Worm (Caenorhabditis elegans) whole organism, mixed stage, embryonic: Measurements from ENCODE around the gene C55C3.6.

Source experiments
- bed-3 ChIP-seq: fragments of 200-800 bp; sonication (Bioruptor generic); optimal IDR thresholded peaks from 3 replicates; lab custom pipeline; 2018; ENCODE audit warnings: mild to moderate bottlenecking, missing genetic modification characterization, moderate library complexity, missing compliant biosample characterization
- blmp-1 ChIP-seq: fragments of 150-350 bp; optimal IDR thresholded peaks from 2 replicates; lab custom pipeline; 2014; ENCODE audit warnings: missing biosample characterization, missing genetic modification characterization
- ceh-39 ChIP-seq: fragments of 150-350 bp; optimal IDR thresholded peaks from 2 replicates; lab custom pipeline; 2014; ENCODE audit warnings: missing biosample characterization, missing genetic modification characterization
- ceh-43 ChIP-seq: fragments of 200-800 bp; sonication (Bioruptor generic); optimal IDR thresholded peaks from 2 replicates; lab custom pipeline; 2018; ENCODE audit warnings: mild to moderate bottlenecking, missing genetic modification characterization, moderate library complexity, missing compliant biosample characterization
- ceh-83 ChIP-seq: fragments of 200-800 bp; sonication (Bioruptor generic); optimal IDR thresholded peaks from 2 replicates; lab custom pipeline; 2018; ENCODE audit warnings: mild to moderate bottlenecking, missing genetic modification characterization, missing compliant biosample characterization
- ces-1 ChIP-seq: fragments of 150-350 bp; optimal IDR thresholded peaks from 2 replicates; lab custom pipeline; 2014; ENCODE audit warnings: missing biosample characterization, missing genetic modification reagents, missing genetic modification characterization
- cnd-1 ChIP-seq: fragments of 200-800 bp; sonication (Bioruptor generic); optimal IDR thresholded peaks from 2 replicates; lab custom pipeline; 2018; ENCODE audit warnings: mild to moderate bottlenecking, missing genetic modification characterization, missing compliant biosample characterization
- elt-1 ChIP-seq: sonication (generic microtip); optimal IDR thresholded peaks from 2 replicates; lab custom pipeline; 2017; ENCODE audit warnings: missing genetic modification characterization, mild to moderate bottlenecking, missing compliant biosample characterization, antibody characterized with exemption, moderate library complexity, borderline replicate concordance; ENCODE audit not compliant: insufficient read depth
- flh-1 ChIP-seq: fragments of 200-800 bp; sonication (Bioruptor generic); optimal IDR thresholded peaks from 2 replicates; lab custom pipeline; 2018; ENCODE audit warnings: mild to moderate bottlenecking, missing genetic modification characterization, moderate library complexity, missing compliant biosample characterization
- ham-2 ChIP-seq: fragments of 200-800 bp; sonication (Bioruptor generic); optimal IDR thresholded peaks from 2 replicates; lab custom pipeline; 2018; ENCODE audit warnings: mild to moderate bottlenecking, missing genetic modification characterization, missing compliant biosample characterization
- hlh-1 ChIP-seq: fragments of 150-350 bp; optimal IDR thresholded peaks from 2 replicates; lab custom pipeline; 2014; ENCODE audit warnings: missing biosample characterization, missing genetic modification reagents, missing genetic modification characterization
- lin-13 ChIP-seq: fragments of 150-350 bp; optimal IDR thresholded peaks from 2 replicates; lab custom pipeline; 2014; ENCODE audit warnings: missing biosample characterization, missing genetic modification characterization
- lin-32 ChIP-seq: fragments of 200-800 bp; sonication (Bioruptor generic); optimal IDR thresholded peaks from 2 replicates; lab custom pipeline; 2018; ENCODE audit warnings: mild to moderate bottlenecking, missing genetic modification characterization, missing compliant biosample characterization
- lsy-2 ChIP-seq: fragments of 150-350 bp; optimal IDR thresholded peaks from 2 replicates; lab custom pipeline; 2014; ENCODE audit warnings: missing biosample characterization, missing genetic modification characterization
- mab-5 ChIP-seq: fragments of 150-350 bp; optimal IDR thresholded peaks from 2 replicates; lab custom pipeline; 2014; ENCODE audit warnings: missing biosample characterization, missing genetic modification characterization
- mep-1 ChIP-seq: fragments of 150-350 bp; optimal IDR thresholded peaks from 2 replicates; lab custom pipeline; 2017; ENCODE audit warnings: missing biosample characterization, missing genetic modification reagents, missing genetic modification characterization, inconsistent platforms
- mls-2 ChIP-seq: sonication (generic microtip); optimal IDR thresholded peaks from 2 replicates; lab custom pipeline; 2016; ENCODE audit warnings: mild to moderate bottlenecking, missing genetic modification characterization, moderate library complexity, missing compliant biosample characterization
- nhr-2 ChIP-seq: fragments of 150-350 bp; optimal IDR thresholded peaks from 2 replicates; lab custom pipeline; 2014; ENCODE audit warnings: missing biosample characterization, missing genetic modification characterization
- nhr-237 ChIP-seq: fragments of 150-350 bp; optimal IDR thresholded peaks from 2 replicates; lab custom pipeline; 2014; ENCODE audit warnings: missing biosample characterization, missing genetic modification characterization
- nhr-28 ChIP-seq: fragments of 150-350 bp; optimal IDR thresholded peaks from 2 replicates; lab custom pipeline; 2014; ENCODE audit warnings: missing biosample characterization, missing genetic modification characterization
- nhr-76 ChIP-seq: sonication (generic microtip); optimal IDR thresholded peaks from 2 replicates; lab custom pipeline; 2017; ENCODE audit warnings: missing biosample characterization, missing genetic modification characterization
- pha-4 ChIP-seq: fragments of 150-350 bp; optimal IDR thresholded peaks from 2 replicates; lab custom pipeline; 2018; ENCODE audit warnings: missing biosample characterization, missing genetic modification reagents, missing genetic modification characterization
- sem-2 ChIP-seq: fragments of 200-800 bp; sonication (Bioruptor generic); optimal IDR thresholded peaks from 2 replicates; lab custom pipeline; 2018; ENCODE audit warnings: mild to moderate bottlenecking, missing genetic modification characterization, missing compliant biosample characterization
- snpc-4 ChIP-seq: fragments of 150-350 bp; optimal IDR thresholded peaks from 2 replicates; lab custom pipeline; 2014; ENCODE audit warnings: missing biosample characterization, missing genetic modification characterization
- sptf-1 ChIP-seq: sonication (generic microtip); optimal IDR thresholded peaks from 2 replicates; lab custom pipeline; 2017; ENCODE audit warnings: mild to moderate bottlenecking, missing genetic modification characterization, moderate library complexity, missing compliant biosample characterization
- tbx-8 ChIP-seq: fragments of 200-800 bp; sonication (Bioruptor generic); optimal IDR thresholded peaks from 2 replicates; lab custom pipeline; 2018; ENCODE audit warnings: mild to moderate bottlenecking, missing genetic modification characterization, moderate library complexity, missing compliant biosample characterization
- unc-120 ChIP-seq: sonication (generic microtip); optimal IDR thresholded peaks from 2 replicates; lab custom pipeline; 2017; ENCODE audit warnings: missing genetic modification characterization, missing compliant biosample characterization; ENCODE audit not compliant: poor library complexity, severe bottlenecking
- unc-39 ChIP-seq: fragments of 150-350 bp; optimal IDR thresholded peaks from 2 replicates; lab custom pipeline; 2014; ENCODE audit warnings: missing biosample characterization, missing genetic modification characterization
- unc-62 ChIP-seq: fragments of 150-350 bp; optimal IDR thresholded peaks from 2 replicates; lab custom pipeline; 2014; ENCODE audit warnings: missing biosample characterization, missing genetic modification reagents, missing genetic modification characterization
- zip-8 ChIP-seq: fragments of 150-350 bp; optimal IDR thresholded peaks from 2 replicates; lab custom pipeline; 2014; ENCODE audit warnings: missing biosample characterization, missing genetic modification characterization
- ztf-11 ChIP-seq: fragments of 150-350 bp; optimal IDR thresholded peaks from 2 replicates; lab custom pipeline; 2014; ENCODE audit warnings: missing biosample characterization, missing genetic modification characterization

C55C3.6 gene

DNA sequence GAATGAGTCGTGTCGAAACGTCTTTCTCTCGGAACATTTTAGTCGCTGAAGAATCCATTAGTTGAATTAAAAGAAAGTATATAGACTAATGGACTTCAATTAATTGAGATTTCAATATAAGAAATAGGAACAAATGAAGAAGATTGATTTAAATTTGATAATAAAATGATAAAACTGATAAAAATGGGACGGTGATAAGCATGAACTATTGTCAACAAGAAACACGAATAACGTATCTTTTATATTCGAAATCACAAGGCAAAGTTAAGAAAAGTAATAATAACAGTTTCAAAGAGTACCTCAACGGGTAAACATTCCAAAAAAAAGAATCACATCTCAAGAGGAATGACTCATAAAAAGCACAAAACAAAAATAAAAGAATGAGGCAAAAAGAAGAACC is 13.5 kb upstream of the C55C3.6 start, which contains the start of gene T19E7.6:
T19E7.6 (minus strand) TSS at position 45 of the 400 bp plus-strand sequence.
- no peak for TF ChIP-seq mep-1
- no peak for TF ChIP-seq nhr-237 (tag; lab: Kevin White, UChicago)
- no peak for TF ChIP-seq lin-32 (GFP tag; lab: Kevin White, UChicago)
- TF ChIP-seq ceh-83 (GFP tag; lab: Kevin White, UChicago) = no peak
- no peak for TF ChIP-seq ceh-39 (tag; lab: Kevin White, UChicago)
- no peak for TF ChIP-seq cnd-1 (tag; lab: Kevin White, UChicago)
- TF ChIP-seq mab-5 (tag; lab: Kevin White, UChicago) = no peak
- TF ChIP-seq hlh-1 (tag; lab: Kevin White, UChicago) = no peak
- no peak for TF ChIP-seq sptf-1 (tag; lab: Kevin White, UChicago)
- no peak for TF ChIP-seq ceh-43
- no peak for TF ChIP-seq snpc-4
- TF ChIP-seq blmp-1 (tag; lab: Kevin White, UChicago) = no peak
- no peak for TF ChIP-seq unc-120 (tag; lab: Kevin White, UChicago)
- TF ChIP-seq zip-8 (tag; lab: Kevin White, UChicago) = no peak
- no peak for TF ChIP-seq mls-2
- no peak for TF ChIP-seq nhr-28 (tag; lab: Kevin White, UChicago)
- TF ChIP-seq lsy-2 (tag; lab: Kevin White, UChicago) = no peak
- no peak for TF ChIP-seq unc-62 (GFP tag; lab: Kevin White, UChicago)
- no peak for TF ChIP-seq nhr-2 (tag; lab: Kevin White, UChicago)
- TF ChIP-seq, all 35 proteins: peak for 0

DNA sequence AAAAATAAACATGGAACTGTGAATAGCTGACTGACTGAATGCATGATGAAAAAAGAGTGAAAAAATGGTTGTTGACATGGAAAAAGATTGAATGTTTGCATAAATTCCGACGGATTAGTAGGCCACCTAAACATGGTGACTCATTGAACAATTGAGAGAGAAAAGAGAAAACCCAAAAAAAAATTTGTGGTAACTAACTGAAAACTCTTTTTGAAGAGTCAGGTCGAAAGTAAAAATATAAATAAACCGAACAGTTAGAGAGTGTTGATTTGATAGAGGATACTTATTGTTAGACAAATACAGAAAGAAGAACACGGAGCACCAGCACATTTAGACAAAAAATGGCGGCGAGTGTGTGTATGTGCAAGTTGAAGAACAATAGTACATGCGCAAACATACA is 11.7 kb upstream of the C55C3.6 start:
- TF ChIP-seq cnd-1 (tag; lab: Kevin White, UChicago) (no peak), lin-13 (tag; lab: Kevin White, UChicago) (no peak), tbx-8 (GFP tag; lab: Kevin White, UChicago) (no peak), sptf-1 (tag; lab: Kevin White, UChicago) (no peak), flh-1 (GFP tag; lab: Kevin White, UChicago) (no peak), ceh-43 (no peak), nhr-76 (tag; lab: Kevin White, UChicago) (no peak), unc-62 (GFP tag; lab: Kevin White, UChicago) (no peak), nhr-28 (tag; lab: Kevin White, UChicago) (no peak), elt-1 (tag; lab: Kevin White, UChicago) (no peak), unc-39 (tag; lab: Kevin White, UChicago) (no peak), sem-2 (GFP tag; lab: Kevin White, UChicago) (no peak), ceh-39 (tag; lab: Kevin White, UChicago) (no peak), ham-2 (no peak), blmp-1 (tag; lab: Kevin White, UChicago) (no peak), nhr-237 (tag; lab: Kevin White, UChicago) (no peak), mep-1 (no peak)

DNA sequence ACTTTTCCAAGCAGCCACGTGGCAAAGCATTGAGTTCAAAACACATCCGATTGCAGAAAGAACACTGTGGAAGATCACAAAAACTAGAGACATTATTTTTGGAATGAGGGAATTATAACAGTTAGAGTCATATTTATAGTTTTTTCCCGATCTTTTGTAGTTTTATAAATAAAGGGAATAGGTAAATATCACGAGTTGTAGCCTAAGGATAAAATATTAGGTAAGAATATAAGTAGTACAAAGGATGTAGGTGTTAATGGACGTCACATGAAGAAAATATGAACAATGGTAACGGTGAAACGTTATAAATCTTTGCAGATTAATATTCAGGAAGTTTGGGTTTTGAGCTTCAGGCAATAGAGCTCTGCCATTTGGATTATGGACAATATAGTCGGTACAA is 8.5 kb upstream of the C55C3.6 start, which contains the start of gene srd-5:
srd-5 (minus strand) TSS at position 101 of the 400 bp plus-strand sequence.
- TF ChIP-seq mls-2 = no peak
- TF ChIP-seq pha-4 (tag; lab: Kevin White, UChicago) = no peak
- no peak for TF ChIP-seq nhr-237 (tag; lab: Kevin White, UChicago)
- no peak for TF ChIP-seq tbx-8 (GFP tag; lab: Kevin White, UChicago)
- TF ChIP-seq cnd-1 (tag; lab: Kevin White, UChicago) = no peak
- TF ChIP-seq lin-32 (GFP tag; lab: Kevin White, UChicago) = no peak
- TF ChIP-seq ces-1 (GFP tag; lab: Kevin White, UChicago) = no peak
- no peak for TF ChIP-seq ceh-39 (tag; lab: Kevin White, UChicago)
- no peak for TF ChIP-seq ztf-11
- TF ChIP-seq sptf-1 (tag; lab: Kevin White, UChicago) = no peak
- no peak for TF ChIP-seq ceh-83 (GFP tag; lab: Kevin White, UChicago)
- no peak for TF ChIP-seq nhr-2 (tag; lab: Kevin White, UChicago)
- TF ChIP-seq blmp-1 (tag; lab: Kevin White, UChicago) = no peak
- TF ChIP-seq snpc-4 = no peak

DNA sequence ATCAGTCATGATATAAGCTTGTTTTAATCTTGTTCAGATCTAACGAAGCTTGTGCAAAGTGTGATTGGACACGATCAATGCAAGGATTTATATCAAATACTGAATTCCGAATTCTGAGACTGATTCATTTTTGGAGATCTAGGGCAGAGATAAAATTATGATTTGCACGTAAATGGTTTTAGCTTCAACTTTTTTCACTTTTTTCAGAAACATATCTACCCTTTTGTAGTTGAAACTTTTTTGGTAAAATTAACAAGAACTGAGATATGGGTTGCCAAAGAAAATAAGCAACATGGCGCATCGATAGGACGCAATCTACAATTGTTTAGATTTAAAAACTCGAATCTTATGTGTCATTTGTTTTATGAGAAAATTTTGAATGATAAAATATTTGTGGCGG is 4.9 kb upstream of the C55C3.6 start, which contains the start of gene C55C3.4:
C55C3.4 (minus strand) TSS at position 101 of the 400 bp plus-strand sequence.
- TF ChIP-seq blmp-1 (tag; lab: Kevin White, UChicago) (no peak), sptf-1 (tag; lab: Kevin White, UChicago) (no peak), pha-4 (tag; lab: Kevin White, UChicago) (no peak), flh-1 (GFP tag; lab: Kevin White, UChicago) (no peak), ceh-83 (GFP tag; lab: Kevin White, UChicago) (no peak), ham-2 (no peak), bed-3 (no peak), mls-2 (no peak)
- TF ChIP-seq, all 35 proteins: peak for 0
